Worm (Caenorhabditis elegans): ENCODE results near the gene Y17D7B.4.

DNA sequence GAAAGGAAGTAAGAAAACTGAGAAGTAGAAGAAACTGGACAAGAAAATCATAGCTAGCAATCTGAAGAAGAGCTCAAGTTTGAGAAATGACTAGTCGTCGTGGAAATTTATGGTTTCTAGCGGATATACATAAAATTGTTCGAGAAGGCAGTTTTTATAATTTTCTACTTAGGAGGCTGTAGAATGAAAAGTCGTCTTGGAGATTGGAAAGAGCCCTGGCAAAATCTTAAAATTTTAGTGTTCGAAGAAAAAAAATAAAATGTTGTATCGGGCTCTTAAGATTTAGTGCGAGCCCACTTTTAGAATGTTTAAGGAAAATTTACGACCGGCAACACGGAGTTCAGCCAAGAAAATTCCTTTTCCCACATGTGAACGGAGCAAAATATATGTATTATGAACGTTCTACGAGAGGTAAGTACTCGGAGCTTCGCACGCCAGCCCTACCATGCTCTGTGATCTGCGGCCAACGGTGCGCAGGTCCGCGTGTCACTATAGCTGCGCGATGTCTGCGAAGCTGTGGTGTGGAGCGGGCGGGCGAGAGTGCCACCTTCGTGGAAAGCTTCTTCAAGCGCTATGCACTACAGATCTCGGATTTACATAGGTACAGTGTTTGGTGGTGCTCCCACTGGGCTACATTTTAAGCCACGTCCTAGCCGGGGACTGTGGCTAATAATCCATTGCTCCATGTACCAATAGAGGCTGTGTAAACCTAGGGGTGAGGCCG lies 29.4 kb downstream of the Y17D7B.4 start, which contains the start of gene clec-251:
- TF ChIP-seq nhr-77 (tag; optimal IDR thresholded peaks at IDR 0.05) (no peak), lin-13 (GFP tag; optimal IDR thresholded peaks at IDR 0.05) (no peak), F13H6.1 (tag; optimal IDR thresholded peaks at IDR 0.05) (no peak), C34F6.9 (tag; optimal IDR thresholded peaks at IDR 0.05) (no peak), nhr-10 (tag; optimal IDR thresholded peaks at IDR 0.05) (no peak), nhr-11 (tag; optimal IDR thresholded peaks at IDR 0.05) (no peak), ceh-82 (tag; optimal IDR thresholded peaks at IDR 0.05) (no peak)
